Fruit fly (Drosophila melanogaster) whole organism, embryonic: ENCODE data around the gene CG7409.
A peak's percentile ranks its signal among the peaks of the same experiment; 100 is the strongest.

Experiments used
- Atf6 ChIP-seq: fragments of 200-800 bp; sonication (Bioruptor generic); IDR thresholded peaks from 2 replicates; pipeline ENCODE4 v1.3.6; 2022; ENCODE audit warnings: missing biosample characterization, missing genetic modification characterization
- C15 ChIP-seq: fragments of 200-800 bp; sonication (Bioruptor generic); IDR thresholded peaks from 3 replicates; pipeline ENCODE4 v1.3.6; 2022; ENCODE audit warnings: missing biosample characterization, missing genetic modification characterization
- CG10543 ChIP-seq: fragments of 200-800 bp; sonication (Bioruptor generic); optimal IDR thresholded peaks from 3 replicates; lab custom pipeline; 2017; ENCODE audit warnings: missing biosample characterization, mild to moderate bottlenecking, missing genetic modification characterization, moderate library complexity
- CG11093 ChIP-seq: fragments of 200-800 bp; sonication (Bioruptor generic); IDR thresholded peaks from 3 replicates; pipeline ENCODE4 v1.3.6; 2022; ENCODE audit warnings: missing biosample characterization, missing genetic modification characterization
- CG11504 ChIP-seq: fragments of 200-800 bp; sonication (Bioruptor generic); optimal IDR thresholded peaks from 3 replicates; lab custom pipeline; 2019; ENCODE audit warnings: missing biosample characterization, mild to moderate bottlenecking, missing genetic modification characterization, moderate library complexity
- CG12104 ChIP-seq: fragments of 200-800 bp; sonication (Bioruptor generic); optimal IDR thresholded peaks from 3 replicates; lab custom pipeline; 2016; ENCODE audit warnings: missing biosample characterization, missing genetic modification characterization
- CG14860 ChIP-seq: fragments of 200-800 bp; sonication (Bioruptor generic); IDR thresholded peaks from 3 replicates; pipeline ENCODE4 v1.3.6; 2022; ENCODE audit warnings: missing biosample characterization, missing genetic modification characterization; ENCODE audit not compliant: partially characterized antibody
- CG16813 ChIP-seq: fragments of 200-800 bp; sonication (Bioruptor generic); IDR thresholded peaks from 3 replicates; pipeline ENCODE4 v1.3.6; 2022; ENCODE audit warnings: missing biosample characterization, missing genetic modification characterization; ENCODE audit not compliant: partially characterized antibody
- CG17912 ChIP-seq: fragments of 200-800 bp; sonication (Bioruptor generic); optimal IDR thresholded peaks from 2 replicates; lab custom pipeline; 2018; ENCODE audit warnings: missing biosample characterization, mild to moderate bottlenecking, missing genetic modification characterization
- CG1792 ChIP-seq: fragments of 200-800 bp; sonication (Bioruptor generic); optimal IDR thresholded peaks from 2 replicates; lab custom pipeline; 2016; ENCODE audit warnings: missing biosample characterization, missing genetic modification characterization
- CG2129 ChIP-seq: fragments of 200-800 bp; sonication (Bioruptor generic); IDR thresholded peaks from 2 replicates; pipeline ENCODE4 v1.3.6; 2022; ENCODE audit warnings: missing biosample characterization, missing genetic modification characterization; ENCODE audit not compliant: partially characterized antibody
- CG31388 ChIP-seq: fragments of 200-800 bp; sonication (Bioruptor generic); optimal IDR thresholded peaks from 2 replicates; lab custom pipeline; 2016; ENCODE audit warnings: missing biosample characterization, missing genetic modification characterization
- CG4282 ChIP-seq: fragments of 200-800 bp; sonication (Bioruptor generic); optimal IDR thresholded peaks from 2 replicates; lab custom pipeline; 2016; ENCODE audit warnings: missing biosample characterization, missing genetic modification characterization
- CG6791 ChIP-seq: fragments of 200-800 bp; sonication (Bioruptor generic); IDR thresholded peaks from 3 replicates; pipeline ENCODE4 v1.3.6; 2022; ENCODE audit warnings: missing biosample characterization, missing genetic modification characterization; ENCODE audit not compliant: partially characterized antibody
- CrebB ChIP-seq: fragments of 200-800 bp; sonication (Bioruptor generic); optimal IDR thresholded peaks from 3 replicates; lab custom pipeline; 2018; ENCODE audit warnings: missing biosample characterization, mild to moderate bottlenecking, missing genetic modification characterization
- Dad ChIP-seq: fragments of 200-800 bp; sonication (Bioruptor generic); optimal IDR thresholded peaks from 3 replicates; lab custom pipeline; 2016; ENCODE audit warnings: missing biosample characterization, missing genetic modification characterization
- Dip2 ChIP-seq: fragments of 200-800 bp; sonication (Bioruptor generic); IDR thresholded peaks from 2 replicates; pipeline ENCODE4 v1.3.6; 2022; ENCODE audit warnings: missing biosample characterization, missing genetic modification characterization
- E2f2 ChIP-seq: fragments of 200-800 bp; sonication (Bioruptor generic); IDR thresholded peaks from 2 replicates; pipeline ENCODE4 v1.3.6; 2022; ENCODE audit warnings: missing biosample characterization, missing genetic modification characterization
- H15 ChIP-seq: fragments of 200-800 bp; sonication (Bioruptor generic); IDR thresholded peaks from 3 replicates; pipeline ENCODE4 v1.3.6; 2022; ENCODE audit warnings: missing biosample characterization, missing genetic modification characterization
- Hey ChIP-seq: fragments of 200-800 bp; sonication (Bioruptor generic); optimal IDR thresholded peaks from 3 replicates; lab custom pipeline; 2018; ENCODE audit warnings: missing biosample characterization, mild to moderate bottlenecking, missing genetic modification characterization
- MTF-1 ChIP-seq: fragments of 200-800 bp; sonication (Bioruptor generic); optimal IDR thresholded peaks from 2 replicates; lab custom pipeline; 2018; ENCODE audit warnings: missing biosample characterization, mild to moderate bottlenecking, missing genetic modification characterization, borderline replicate concordance
- Mes4 ChIP-seq: fragments of 200-800 bp; sonication (Bioruptor generic); optimal IDR thresholded peaks from 2 replicates; lab custom pipeline; 2016; ENCODE audit warnings: missing biosample characterization, missing genetic modification characterization
- Nf-YA ChIP-seq: fragments of 200-800 bp; sonication (Bioruptor generic); IDR thresholded peaks from 2 replicates; pipeline ENCODE4 v1.3.6; 2022; ENCODE audit warnings: missing biosample characterization, missing genetic modification characterization
- Sin3A ChIP-seq: fragments of >200 bp; optimal IDR thresholded peaks from 2 replicates; lab custom pipeline; 2018
- ase ChIP-seq: fragments of 200-800 bp; sonication (Bioruptor generic); IDR thresholded peaks from 3 replicates; pipeline ENCODE4 v1.3.6; 2022; ENCODE audit warnings: missing biosample characterization, missing genetic modification characterization
- ash1 ChIP-seq: fragments of 200-800 bp; sonication (Bioruptor generic); optimal IDR thresholded peaks from 2 replicates; lab custom pipeline; 2018; ENCODE audit warnings: missing biosample characterization, mild to moderate bottlenecking, missing genetic modification characterization
- cas ChIP-seq: fragments of 200-800 bp; sonication (Bioruptor generic); IDR thresholded peaks from 2 replicates; pipeline ENCODE4 v1.3.6; 2022; ENCODE audit warnings: missing biosample characterization, missing genetic modification characterization
- cg ChIP-seq: fragments of 200-800 bp; sonication (Bioruptor generic); optimal IDR thresholded peaks from 3 replicates; lab custom pipeline; 2019; ENCODE audit warnings: missing biosample characterization, mild to moderate bottlenecking, missing genetic modification characterization, moderate library complexity
- croc ChIP-seq: fragments of 200-800 bp; sonication (Bioruptor generic); conservative IDR thresholded peaks from 3 replicates; pipeline ENCODE4 v1.3.6; 2022; ENCODE audit warnings: missing biosample characterization, missing genetic modification characterization
- dysf ChIP-seq: fragments of 200-800 bp; sonication (Bioruptor generic); IDR thresholded peaks from 3 replicates; pipeline ENCODE4 v1.3.6; 2022; ENCODE audit warnings: missing biosample characterization, missing genetic modification characterization
- emc ChIP-seq: fragments of 200-800 bp; sonication (Bioruptor generic); optimal IDR thresholded peaks from 2 replicates; lab custom pipeline; 2016; ENCODE audit warnings: missing biosample characterization, missing genetic modification characterization
- en ChIP-seq: fragments of 200-800 bp; sonication (Bioruptor generic); optimal IDR thresholded peaks from 2 replicates; lab custom pipeline; 2016; ENCODE audit warnings: missing biosample characterization, missing genetic modification characterization
- fd64A ChIP-seq: fragments of 200-800 bp; sonication (Bioruptor generic); optimal IDR thresholded peaks from 3 replicates; lab custom pipeline; 2018; ENCODE audit warnings: missing biosample characterization, mild to moderate bottlenecking, missing genetic modification characterization
- fru ChIP-seq: fragments of >200 bp; optimal IDR thresholded peaks from 2 replicates; lab custom pipeline; 2017
- gsb ChIP-seq: fragments of 200-800 bp; sonication (Bioruptor generic); IDR thresholded peaks from 2 replicates; pipeline ENCODE4 v1.3.6; 2022; ENCODE audit warnings: missing biosample characterization, missing genetic modification characterization
- jing ChIP-seq: fragments of 200-800 bp; sonication (Bioruptor generic); optimal IDR thresholded peaks from 2 replicates; lab custom pipeline; 2018; ENCODE audit warnings: missing biosample characterization, mild to moderate bottlenecking, missing genetic modification characterization
- kay ChIP-seq: fragments of 200-800 bp; sonication (Bioruptor generic); optimal IDR thresholded peaks from 2 replicates; lab custom pipeline; 2016; ENCODE audit warnings: missing biosample characterization, missing genetic modification characterization
- ken ChIP-seq: fragments of 200-800 bp; sonication (Bioruptor generic); IDR thresholded peaks from 3 replicates; pipeline ENCODE4 v1.3.6; 2022; ENCODE audit warnings: missing biosample characterization, missing genetic modification characterization
- kni ChIP-seq: fragments of 200-800 bp; sonication (Bioruptor generic); optimal IDR thresholded peaks from 3 replicates; lab custom pipeline; 2017; ENCODE audit warnings: mild to moderate bottlenecking, missing biosample characterization, missing genetic modification reagents, missing genetic modification characterization
- knrl ChIP-seq: fragments of 200-800 bp; sonication (Bioruptor generic); IDR thresholded peaks from 3 replicates; pipeline ENCODE4 v1.3.6; 2022; ENCODE audit warnings: missing biosample characterization, missing genetic modification characterization; ENCODE audit not compliant: partially characterized antibody
- mirr ChIP-seq: fragments of 200-800 bp; sonication (Bioruptor generic); optimal IDR thresholded peaks from 3 replicates; lab custom pipeline; 2018; ENCODE audit warnings: missing biosample characterization, mild to moderate bottlenecking, missing genetic modification characterization
- nerfin-1 ChIP-seq: fragments of 200-800 bp; sonication (Bioruptor generic); optimal IDR thresholded peaks from 3 replicates; lab custom pipeline; 2019; ENCODE audit warnings: missing biosample characterization, mild to moderate bottlenecking, missing genetic modification characterization, moderate library complexity
- pfk ChIP-seq: fragments of 200-800 bp; sonication (Bioruptor generic); optimal IDR thresholded peaks from 2 replicates; lab custom pipeline; 2018; ENCODE audit warnings: missing biosample characterization, mild to moderate bottlenecking, missing genetic modification characterization, moderate library complexity
- pho ChIP-seq: fragments of 200-800 bp; sonication (Bioruptor generic); optimal IDR thresholded peaks from 2 replicates; lab custom pipeline; 2016; ENCODE audit warnings: missing biosample characterization, missing genetic modification characterization
- unpg ChIP-seq: fragments of 200-800 bp; sonication (Bioruptor generic); optimal IDR thresholded peaks from 3 replicates; lab custom pipeline; 2018; ENCODE audit warnings: missing biosample characterization, mild to moderate bottlenecking, missing genetic modification characterization, moderate library complexity
- usp ChIP-seq: fragments of >200 bp; optimal IDR thresholded peaks from 2 replicates; lab custom pipeline; 2017; ENCODE audit warnings: missing biosample characterization, missing genetic modification characterization
- vnd ChIP-seq: fragments of 200-800 bp; sonication (Bioruptor generic); IDR thresholded peaks from 3 replicates; pipeline ENCODE4 v1.3.6; 2022; ENCODE audit warnings: missing biosample characterization, missing genetic modification characterization; ENCODE audit not compliant: partially characterized antibody
- wor ChIP-seq: fragments of 200-800 bp; sonication (Bioruptor generic); IDR thresholded peaks from 2 replicates; pipeline ENCODE4 v1.3.6; 2022; ENCODE audit warnings: missing biosample characterization, missing genetic modification characterization
- zen2 ChIP-seq: fragments of 200-800 bp; sonication (Bioruptor generic); IDR thresholded peaks from 3 replicates; pipeline ENCODE4 v1.3.6; 2022; ENCODE audit warnings: missing biosample characterization, missing genetic modification characterization; ENCODE audit not compliant: partially characterized antibody
- zf30C ChIP-seq: fragments of 200-800 bp; sonication (Bioruptor generic); optimal IDR thresholded peaks from 3 replicates; lab custom pipeline; 2018; ENCODE audit warnings: missing biosample characterization, mild to moderate bottlenecking, missing genetic modification characterization

CG7409 gene

dm6 chr3L:7718561-7719417 is 35.4 kb upstream of the CG7409 start, which contains the start of gene Mcad (continued):
- no peak for TF ChIP-seq usp
- peak; percentile 63 for TF ChIP-seq Dad (GFP tag; lab: Kevin White, UChicago)
- TF ChIP-seq Atf6 (GFP tag; lab: Robert Waterston, UW): peak; percentile 90
- TF ChIP-seq knrl: no peak
- peak; percentile 62 for TF ChIP-seq CG1792
- no peak for TF ChIP-seq Mes4 (GFP tag; lab: Kevin White, UChicago)
- TF ChIP-seq mirr: peak; percentile 20
- peak; percentile 63 for TF ChIP-seq fd64A (GFP tag; lab: Kevin White, UChicago)
- peak; percentile 85 for TF ChIP-seq cas (GFP tag; lab: Robert Waterston, UW)
- peak; percentile 91 for TF ChIP-seq CG31388 (GFP tag; lab: Kevin White, UChicago)
- peak; percentile 87 for TF ChIP-seq kay (GFP tag; lab: Kevin White, UChicago)
- peak; percentile 52 for TF ChIP-seq Dip2
- peak; percentile 82 for TF ChIP-seq unpg (GFP tag; lab: Kevin White, UChicago)
- TF ChIP-seq CG6791 (GFP tag; lab: Robert Waterston, UW): no peak
- TF ChIP-seq Hey (tag; lab: Kevin White, UChicago): no peak
- no peak for TF ChIP-seq CG4282
- peak; percentile 97 for TF ChIP-seq CG11504 (tag; lab: Kevin White, UChicago)
- no peak for TF ChIP-seq vnd (GFP tag; lab: Robert Waterston, UW)
- no peak for TF ChIP-seq zf30C (GFP tag; lab: Kevin White, UChicago)
- TF ChIP-seq CrebB: peak; percentile 10
- no peak for TF ChIP-seq CG14860 (GFP tag; lab: Robert Waterston, UW)
- peak; percentile 74 for TF ChIP-seq E2f2 (GFP tag; lab: Robert Waterston, UW)
- TF ChIP-seq kni: no peak
- TF ChIP-seq H15 (GFP tag; lab: Robert Waterston, UW): peak; percentile 78
- TF ChIP-seq pfk (GFP tag; lab: Kevin White, UChicago): no peak
- peak; percentile 91 for TF ChIP-seq ase (GFP tag; lab: Robert Waterston, UW)
- TF ChIP-seq cg (GFP tag; lab: Kevin White, UChicago): no peak
- peak; percentile 93 for TF ChIP-seq CG11093 (GFP tag; lab: Robert Waterston, UW)
- peak; percentile 61 for TF ChIP-seq jing (GFP tag; lab: Kevin White, UChicago)
- TF ChIP-seq zen2 (GFP tag; lab: Robert Waterston, UW): no peak
- peak; percentile 87 for TF ChIP-seq Nf-YA (GFP tag; lab: Robert Waterston, UW)
- peak; percentile 94 for TF ChIP-seq nerfin-1 (tag; lab: Kevin White, UChicago)
- TF ChIP-seq emc (GFP tag; lab: Kevin White, UChicago): peak; percentile 78
- no peak for TF ChIP-seq en (GFP tag; lab: Kevin White, UChicago)
- peak; percentile 47 for TF ChIP-seq CG10543 (GFP tag; lab: Kevin White, UChicago)
- peak; percentile 48; the same call in 1 of the 3 replicates for TF ChIP-seq C15 (GFP tag; lab: Robert Waterston, UW)
- no peak for TF ChIP-seq fru (lab: Kevin White, UChicago)
- peak; percentile 71 for TF ChIP-seq pho
- peak; percentile 95 for TF ChIP-seq CG12104 (GFP tag; lab: Kevin White, UChicago)
- no peak for TF ChIP-seq CG16813 (GFP tag; lab: Robert Waterston, UW)
- TF ChIP-seq ash1 (GFP tag; lab: Kevin White, UChicago): peak; percentile 43
- no peak for TF ChIP-seq CG17912
- TF ChIP-seq CG2129 (GFP tag; lab: Robert Waterston, UW): no peak
- TF ChIP-seq gsb (GFP tag; lab: Robert Waterston, UW): peak; percentile 90
- peak; percentile 96 for TF ChIP-seq dysf (GFP tag; lab: Robert Waterston, UW)
- TF ChIP-seq croc: peak; percentile 88; the same call in 2 of the 3 replicates
- peak; percentile 79; the same call in 2 of the 3 replicates for TF ChIP-seq ken (GFP tag; lab: Robert Waterston, UW)
- TF ChIP-seq Sin3A (lab: Kevin White, UChicago): no peak
- peak; percentile 89 for TF ChIP-seq wor
- TF ChIP-seq MTF-1 (GFP tag; lab: Kevin White, UChicago): peak; percentile 79
